Fruit fly (Drosophila melanogaster) whole organism, wandering third instar larva: Measurements from ENCODE around the gene sick.

Experiments used
- Abd-B ChIP-seq: fragments of >200 bp; optimal IDR thresholded peaks from 2 replicates; lab custom pipeline; 2017; ENCODE audit warnings: missing biosample characterization, missing genetic modification characterization
- Hnf4 ChIP-seq: fragments of 200-800 bp; sonication (Bioruptor generic); optimal IDR thresholded peaks from 2 replicates; lab custom pipeline; 2016; ENCODE audit warnings: missing biosample characterization, mild to moderate bottlenecking, missing genetic modification characterization
- Jra ChIP-seq: sonication (Bioruptor generic); optimal IDR thresholded peaks from 2 replicates; lab custom pipeline; 2016; ENCODE audit warnings: missing biosample characterization, missing genetic modification characterization
- Mio ChIP-seq: sonication (Bioruptor generic); optimal IDR thresholded peaks from 2 replicates; lab custom pipeline; 2016; ENCODE audit warnings: missing biosample characterization, missing genetic modification characterization
- N ChIP-seq: fragments of >200 bp; optimal IDR thresholded peaks from 2 replicates; lab custom pipeline; 2018; ENCODE audit warnings: missing biosample characterization, missing external identifiers, missing genetic modification characterization
- OdsH ChIP-seq: fragments of 200-800 bp; sonication (Bioruptor generic); optimal IDR thresholded peaks from 2 replicates; lab custom pipeline; 2016; ENCODE audit warnings: missing biosample characterization, mild to moderate bottlenecking, missing genetic modification characterization
- dmrt93B ChIP-seq: fragments of 200-800 bp; sonication (Bioruptor generic); optimal IDR thresholded peaks from 2 replicates; lab custom pipeline; 2018; ENCODE audit warnings: missing biosample characterization, mild to moderate bottlenecking, missing genetic modification characterization
- h ChIP-seq: fragments of 200-800 bp; sonication (Bioruptor generic); optimal IDR thresholded peaks from 3 replicates; lab custom pipeline; 2016; ENCODE audit warnings: missing biosample characterization, mild to moderate bottlenecking, missing genetic modification characterization
- lola ChIP-seq: fragments of >200 bp; optimal IDR thresholded peaks from 2 replicates; lab custom pipeline; 2017; ENCODE audit warnings: missing biosample characterization, missing genetic modification characterization
- pan ChIP-seq: fragments of >200 bp; optimal IDR thresholded peaks from 2 replicates; lab custom pipeline; 2017
- psq ChIP-seq: fragments of 200-800 bp; sonication (Bioruptor generic); optimal IDR thresholded peaks from 3 replicates; lab custom pipeline; 2017; ENCODE audit warnings: missing biosample characterization, mild to moderate bottlenecking, missing genetic modification characterization, moderate library complexity
- woc ChIP-seq: sonication (Bioruptor generic); optimal IDR thresholded peaks from 2 replicates; lab custom pipeline; 2016; ENCODE audit warnings: missing biosample characterization, mild to moderate bottlenecking, missing genetic modification characterization

dm6 chr2L:19940036-19940435, 143.9 kb downstream of the sick start:
- no peak for TF ChIP-seq psq
- TF ChIP-seq OdsH, result no peak
- TF ChIP-seq pan, result no peak
- no peak for TF ChIP-seq Jra (GFP tag; lab: Kevin White, UChicago)
- TF ChIP-seq dmrt93B, result no peak
- TF ChIP-seq Hnf4 (GFP tag; lab: Kevin White, UChicago), result no peak
- TF ChIP-seq h (GFP tag; lab: Kevin White, UChicago), result no peak
- TF ChIP-seq woc (GFP tag; lab: Kevin White, UChicago), result no peak
- no peak for TF ChIP-seq Mio
- TF ChIP-seq lola (GFP tag; lab: Kevin White, UChicago), result no peak
- TF ChIP-seq N, result no peak
- no peak for TF ChIP-seq Abd-B (GFP tag; lab: Kevin White, UChicago)
